Fruit fly (Drosophila melanogaster) whole organism, prepupa: Measurements from ENCODE around the gene Kr-h2.

Source experiments
- Blimp-1 ChIP-seq: fragments of 200-800 bp; sonication (Bioruptor generic); optimal IDR thresholded peaks from 3 replicates; lab custom pipeline; 2017; ENCODE audit warnings: missing biosample characterization, missing genetic modification characterization, mild to moderate bottlenecking, moderate library complexity, missing genetic modification reagents
- CG10631 ChIP-seq: fragments of 200-800 bp; sonication (Bioruptor generic); optimal IDR thresholded peaks from 2 replicates; lab custom pipeline; 2016; ENCODE audit warnings: missing biosample characterization, missing genetic modification characterization
- CG10669 ChIP-seq: fragments of 200-800 bp; sonication (Bioruptor generic); optimal IDR thresholded peaks from 3 replicates; lab custom pipeline; 2018; ENCODE audit warnings: missing biosample characterization, mild to moderate bottlenecking, missing genetic modification characterization, moderate library complexity
- CG11294 ChIP-seq: fragments of 200-800 bp; sonication (Bioruptor generic); IDR thresholded peaks from 2 replicates; pipeline ENCODE4 v1.3.6; 2022; ENCODE audit warnings: missing biosample characterization, missing genetic modification characterization
- CG11762 ChIP-seq: fragments of 200-800 bp; sonication (Bioruptor generic); optimal IDR thresholded peaks from 3 replicates; lab custom pipeline; 2016; ENCODE audit warnings: missing biosample characterization, missing genetic modification characterization; ENCODE audit not compliant: insufficient read depth
- CG11902 ChIP-seq: fragments of 200-800 bp; sonication (Bioruptor generic); optimal IDR thresholded peaks from 3 replicates; lab custom pipeline; 2016; ENCODE audit warnings: missing biosample characterization, missing genetic modification characterization
- CG1621 ChIP-seq: fragments of 200-800 bp; sonication (Bioruptor generic); optimal IDR thresholded peaks from 3 replicates; lab custom pipeline; 2018; ENCODE audit warnings: missing biosample characterization, mild to moderate bottlenecking, missing genetic modification characterization
- CG16779 ChIP-seq: fragments of 200-800 bp; sonication (Bioruptor generic); optimal IDR thresholded peaks from 3 replicates; lab custom pipeline; 2017; ENCODE audit warnings: missing biosample characterization, mild to moderate bottlenecking, missing genetic modification characterization
- CG3032 ChIP-seq: fragments of 200-800 bp; optimal IDR thresholded peaks from 2 replicates; lab custom pipeline; 2019; ENCODE audit warnings: missing biosample characterization, mild to moderate bottlenecking, missing genetic modification characterization, moderate library complexity
- CG31627 ChIP-seq: fragments of 200-800 bp; sonication (Bioruptor generic); optimal IDR thresholded peaks from 3 replicates; lab custom pipeline; 2016; ENCODE audit warnings: missing biosample characterization, missing genetic modification characterization
- CG32006 ChIP-seq: fragments of 200-800 bp; sonication (Bioruptor generic); optimal IDR thresholded peaks from 3 replicates; lab custom pipeline; 2017; ENCODE audit warnings: missing biosample characterization, mild to moderate bottlenecking, missing genetic modification characterization
- CG34406 ChIP-seq: fragments of 200-800 bp; sonication (Bioruptor generic); optimal IDR thresholded peaks from 3 replicates; lab custom pipeline; 2016; ENCODE audit warnings: missing biosample characterization, missing genetic modification characterization
- CG3919 ChIP-seq: fragments of 200-800 bp; sonication (Bioruptor generic); optimal IDR thresholded peaks from 3 replicates; lab custom pipeline; 2016; ENCODE audit warnings: missing biosample characterization, missing genetic modification characterization
- CG4318 ChIP-seq: fragments of 200-800 bp; sonication (Bioruptor generic); optimal IDR thresholded peaks from 3 replicates; lab custom pipeline; 2017; ENCODE audit warnings: missing biosample characterization, mild to moderate bottlenecking, missing genetic modification characterization
- CG6163 ChIP-seq: fragments of 200-800 bp; sonication (Bioruptor generic); IDR thresholded peaks from 3 replicates; pipeline ENCODE4 v1.3.6; 2022; ENCODE audit warnings: missing biosample characterization, missing genetic modification characterization
- CG6276 ChIP-seq: fragments of 200-800 bp; sonication (Bioruptor generic); optimal IDR thresholded peaks from 2 replicates; lab custom pipeline; 2017; ENCODE audit warnings: missing biosample characterization, mild to moderate bottlenecking, missing genetic modification characterization
- CG6792 ChIP-seq: fragments of 200-800 bp; sonication (Bioruptor generic); optimal IDR thresholded peaks from 3 replicates; lab custom pipeline; 2016; ENCODE audit warnings: missing biosample characterization, missing genetic modification characterization
- CG6808 ChIP-seq: fragments of 200-800 bp; sonication (Bioruptor generic); optimal IDR thresholded peaks from 3 replicates; lab custom pipeline; 2017; ENCODE audit warnings: missing biosample characterization, missing genetic modification characterization, mild to moderate bottlenecking, moderate library complexity, missing genetic modification reagents
- CG6854 ChIP-seq: fragments of 200-800 bp; sonication (Bioruptor generic); optimal IDR thresholded peaks from 2 replicates; lab custom pipeline; 2017; ENCODE audit warnings: missing biosample characterization, mild to moderate bottlenecking, missing genetic modification characterization
- CG8119 ChIP-seq: fragments of 200-800 bp; sonication (Bioruptor generic); IDR thresholded peaks from 3 replicates; pipeline ENCODE4 v1.3.6; 2022; ENCODE audit warnings: missing biosample characterization, missing genetic modification characterization
- CG8319 ChIP-seq: fragments of 200-800 bp; sonication (Bioruptor generic); optimal IDR thresholded peaks from 3 replicates; lab custom pipeline; 2016; ENCODE audit warnings: missing biosample characterization, missing genetic modification characterization
- CG8632 ChIP-seq: fragments of 200-800 bp; sonication (Bioruptor generic); optimal IDR thresholded peaks from 3 replicates; lab custom pipeline; 2016; ENCODE audit warnings: missing biosample characterization, missing genetic modification characterization
- CG9139 ChIP-seq: fragments of 200-800 bp; sonication (Bioruptor generic); optimal IDR thresholded peaks from 3 replicates; lab custom pipeline; 2017; ENCODE audit warnings: missing biosample characterization, mild to moderate bottlenecking, missing genetic modification characterization
- Eip75B ChIP-seq: fragments of 200-800 bp; sonication (Bioruptor generic); optimal IDR thresholded peaks from 3 replicates; lab custom pipeline; 2016; ENCODE audit warnings: missing biosample characterization, missing genetic modification characterization
- Eip78C ChIP-seq: fragments of 200-800 bp; sonication (Bioruptor generic); peaks from one replicate; lab custom pipeline; 2016; ENCODE audit warnings: missing biosample characterization, missing genetic modification characterization
- Eip93F ChIP-seq: fragments of 200-800 bp; sonication (Bioruptor generic); optimal IDR thresholded peaks from 2 replicates; lab custom pipeline; 2016; ENCODE audit warnings: missing biosample characterization, mild to moderate bottlenecking, missing genetic modification characterization
- Ets21C ChIP-seq: fragments of 200-800 bp; sonication (Bioruptor generic); optimal IDR thresholded peaks from 3 replicates; lab custom pipeline; 2016; ENCODE audit warnings: missing biosample characterization, missing genetic modification characterization
- Ets96B ChIP-seq: fragments of 200-800 bp; optimal IDR thresholded peaks from 2 replicates; lab custom pipeline; 2019; ENCODE audit warnings: missing biosample characterization, mild to moderate bottlenecking, missing genetic modification characterization, moderate library complexity
- Gug ChIP-seq: fragments of 200-800 bp; sonication (Bioruptor generic); IDR thresholded peaks from 2 replicates; pipeline ENCODE4 v1.3.6; 2022; ENCODE audit warnings: missing biosample characterization, missing genetic modification characterization
- Lpt ChIP-seq: fragments of 200-800 bp; sonication (Bioruptor generic); optimal IDR thresholded peaks from 3 replicates; lab custom pipeline; 2016; ENCODE audit warnings: missing biosample characterization, missing genetic modification characterization
- Met ChIP-seq: fragments of 200-800 bp; sonication (Bioruptor generic); optimal IDR thresholded peaks from 3 replicates; lab custom pipeline; 2016; ENCODE audit warnings: missing biosample characterization, missing genetic modification characterization
- OdsH ChIP-seq: fragments of 200-800 bp; sonication (Bioruptor generic); optimal IDR thresholded peaks from 3 replicates; lab custom pipeline; 2016; ENCODE audit warnings: missing biosample characterization, missing genetic modification characterization
- Sox102F ChIP-seq: fragments of 200-800 bp; sonication (Bioruptor generic); optimal IDR thresholded peaks from 2 replicates; lab custom pipeline; 2016; ENCODE audit warnings: missing biosample characterization, mild to moderate bottlenecking, missing genetic modification characterization
- Sox14 ChIP-seq: fragments of 200-800 bp; sonication (Bioruptor generic); optimal IDR thresholded peaks from 3 replicates; lab custom pipeline; 2016; ENCODE audit warnings: missing biosample characterization, missing genetic modification characterization
- Sox15 ChIP-seq: fragments of 200-800 bp; sonication (Bioruptor generic); optimal IDR thresholded peaks from 3 replicates; lab custom pipeline; 2016; ENCODE audit warnings: missing biosample characterization, missing genetic modification characterization
- acj6 ChIP-seq: fragments of 200-800 bp; sonication (Bioruptor generic); optimal IDR thresholded peaks from 3 replicates; lab custom pipeline; 2016; ENCODE audit warnings: missing biosample characterization, missing genetic modification characterization
- cyc ChIP-seq: fragments of 200-800 bp; sonication (Bioruptor generic); optimal IDR thresholded peaks from 3 replicates; lab custom pipeline; 2016; ENCODE audit warnings: missing biosample characterization, missing genetic modification characterization
- dac ChIP-seq: fragments of 200-800 bp; sonication (Bioruptor generic); optimal IDR thresholded peaks from 2 replicates; lab custom pipeline; 2017; ENCODE audit warnings: missing biosample characterization, mild to moderate bottlenecking, missing genetic modification characterization
- dsx ChIP-seq: fragments of 200-800 bp; optimal IDR thresholded peaks from 3 replicates; lab custom pipeline; 2019; ENCODE audit warnings: missing biosample characterization, mild to moderate bottlenecking, missing genetic modification characterization, moderate library complexity; ENCODE audit not compliant: poor library complexity, severe bottlenecking
- eg ChIP-seq: fragments of 200-800 bp; sonication (Bioruptor generic); IDR thresholded peaks from 3 replicates; pipeline ENCODE4 v1.3.6; 2022; ENCODE audit warnings: missing biosample characterization, missing genetic modification characterization
- esn ChIP-seq: fragments of 200-800 bp; sonication (Bioruptor generic); optimal IDR thresholded peaks from 2 replicates; lab custom pipeline; 2016; ENCODE audit warnings: missing biosample characterization, mild to moderate bottlenecking, missing genetic modification characterization, moderate library complexity
- fd59A ChIP-seq: fragments of 200-800 bp; sonication (Bioruptor generic); optimal IDR thresholded peaks from 2 replicates; lab custom pipeline; 2017; ENCODE audit warnings: missing biosample characterization, mild to moderate bottlenecking, missing genetic modification characterization, missing genetic modification reagents
- fd85E ChIP-seq: fragments of 200-800 bp; sonication (Bioruptor generic); optimal IDR thresholded peaks from 3 replicates; lab custom pipeline; 2016; ENCODE audit warnings: missing biosample characterization, missing genetic modification characterization
- lz ChIP-seq: fragments of 200-800 bp; sonication (Bioruptor generic); optimal IDR thresholded peaks from 3 replicates; lab custom pipeline; 2016; ENCODE audit warnings: missing biosample characterization, missing genetic modification characterization
- net ChIP-seq: fragments of 200-800 bp; sonication (Bioruptor generic); optimal IDR thresholded peaks from 3 replicates; lab custom pipeline; 2016; ENCODE audit warnings: missing biosample characterization, missing genetic modification characterization
- pdm3 ChIP-seq: fragments of 200-800 bp; sonication (Bioruptor generic); optimal IDR thresholded peaks from 3 replicates; lab custom pipeline; 2016; ENCODE audit warnings: missing biosample characterization, missing genetic modification characterization
- salr ChIP-seq, 2 experiments: fragments of 200-800 bp; sonication (Bioruptor generic); optimal IDR thresholded peaks; 3 replicates each; lab custom pipeline; 2016 to 2018; ENCODE audit warnings: missing biosample characterization in 2 of 2, missing genetic modification characterization in 2 of 2, mild to moderate bottlenecking in 1 of 2
- spab ChIP-seq: fragments of 200-800 bp; sonication (Bioruptor generic); optimal IDR thresholded peaks from 2 replicates; lab custom pipeline; 2017; ENCODE audit warnings: missing biosample characterization, mild to moderate bottlenecking, missing genetic modification characterization, missing genetic modification reagents
- ss ChIP-seq, 2 experiments: fragments of 200-800 bp; sonication (Bioruptor generic); optimal IDR thresholded peaks; 2 replicates in 1 of 2; 3 replicates in 1 of 2; lab custom pipeline; 2017 to 2018; ENCODE audit warnings: mild to moderate bottlenecking in 2 of 2, missing biosample characterization in 2 of 2, missing genetic modification characterization in 2 of 2, moderate library complexity in 1 of 2
- svp ChIP-seq: fragments of 200-800 bp; sonication (Bioruptor generic); peaks from one replicate; lab custom pipeline; 2016; ENCODE audit warnings: missing biosample characterization, missing genetic modification characterization
- topi ChIP-seq: fragments of 200-800 bp; sonication (Bioruptor generic); optimal IDR thresholded peaks from 3 replicates; lab custom pipeline; 2016; ENCODE audit warnings: missing biosample characterization, missing genetic modification characterization

Kr-h2 gene

dm6 chr2L:6070656-6071231 lies at the start of gene Kr-h2, which contains the start of gene CG9154:
Kr-h2 (plus strand) TSS chr2L:6070990.
CG9154 (minus strand) TSS chr2L:6070686.
- TF ChIP-seq Sox15 (GFP tag; lab: Kevin White, UChicago): no peak
- TF ChIP-seq Ets21C: no peak
- peak; percentile 27 for TF ChIP-seq Blimp-1
- peak; percentile 29 for TF ChIP-seq Ets96B
- no peak for TF ChIP-seq ss (GFP tag; optimal IDR thresholded peaks at IDR 0.05; lab: Kevin White, UChicago)
- TF ChIP-seq eg (GFP tag; lab: Robert Waterston, UW): peak; percentile 84
- peak; percentile 53 for TF ChIP-seq topi
- no peak for TF ChIP-seq fd85E (GFP tag; lab: Kevin White, UChicago)
- TF ChIP-seq pdm3 (GFP tag; lab: Kevin White, UChicago): no peak
- no peak for TF ChIP-seq fd59A (GFP tag; lab: Kevin White, UChicago)
- no peak for TF ChIP-seq CG10669 (GFP tag; lab: Kevin White, UChicago)
- no peak for TF ChIP-seq OdsH
- peak; percentile 59; the same call in 1 of the 2 replicates for TF ChIP-seq Gug (GFP tag; lab: Robert Waterston, UW)
- peak; percentile 56 for TF ChIP-seq Met (GFP tag; lab: Kevin White, UChicago)
- TF ChIP-seq salr (GFP tag; optimal IDR thresholded peaks at IDR 0.05; lab: Kevin White, UChicago): no peak
- no peak for TF ChIP-seq CG16779 (tag; lab: Kevin White, UChicago)
- no peak for TF ChIP-seq CG9139 (GFP tag; lab: Kevin White, UChicago)
- TF ChIP-seq CG6276 (GFP tag; lab: Kevin White, UChicago): peak; percentile 63
- no peak for TF ChIP-seq dac (GFP tag; lab: Kevin White, UChicago)
- no peak for TF ChIP-seq Eip93F
- TF ChIP-seq CG6854 (GFP tag; lab: Kevin White, UChicago): peak; percentile 21
- peak; percentile 26 for TF ChIP-seq CG10631
- no peak for TF ChIP-seq acj6 (GFP tag; lab: Kevin White, UChicago)
- TF ChIP-seq CG32006 (GFP tag; lab: Kevin White, UChicago): peak; percentile 54
- TF ChIP-seq CG31627 (GFP tag; lab: Kevin White, UChicago): peak; percentile 50
- TF ChIP-seq svp (GFP tag; lab: Kevin White, UChicago): peak; percentile 80
- peak; percentile 14 for TF ChIP-seq dsx (GFP tag; lab: Kevin White, UChicago)
- peak; percentile 32 for TF ChIP-seq CG8632
- TF ChIP-seq esn (GFP tag; lab: Kevin White, UChicago): peak; percentile 68
- peak; percentile 45 for TF ChIP-seq CG34406 (GFP tag; lab: Kevin White, UChicago)
- no peak for TF ChIP-seq CG11902 (GFP tag; lab: Kevin White, UChicago)
- TF ChIP-seq lz (GFP tag; lab: Kevin White, UChicago): peak; percentile 48
- TF ChIP-seq CG6163 (GFP tag; lab: Robert Waterston, UW): 0 out of 3 replicates have a peak, but pooled peaks have one; percentile 26
- no peak for TF ChIP-seq spab
- peak; percentile 34 for TF ChIP-seq CG3032 (tag; lab: Kevin White, UChicago)
- TF ChIP-seq Lpt: no peak
- no peak for TF ChIP-seq CG4318 (GFP tag; lab: Kevin White, UChicago)
- TF ChIP-seq Eip78C (GFP tag; lab: Kevin White, UChicago): peak; percentile 66
- TF ChIP-seq Eip75B: no peak
- TF ChIP-seq CG6808 (GFP tag; lab: Kevin White, UChicago): no peak
- no peak for TF ChIP-seq Sox102F (GFP tag; lab: Kevin White, UChicago)
- TF ChIP-seq CG11294 (GFP tag; lab: Robert Waterston, UW): 0 out of 2 replicates have a peak, but pooled peaks have one; percentile 34
- peak; percentile 39 for TF ChIP-seq cyc
- no peak for TF ChIP-seq CG6792
- no peak for TF ChIP-seq CG8319 (GFP tag; lab: Kevin White, UChicago)
- no peak for TF ChIP-seq CG1621
- no peak for TF ChIP-seq net (GFP tag; lab: Kevin White, UChicago)
- TF ChIP-seq CG11762 (GFP tag; lab: Kevin White, UChicago): no peak
- TF ChIP-seq CG8119 (GFP tag; lab: Robert Waterston, UW): peak; percentile 64
- TF ChIP-seq CG3919 (GFP tag; lab: Kevin White, UChicago): no peak
- peak; percentile 57 for TF ChIP-seq Sox14 (GFP tag; lab: Kevin White, UChicago)
